Worm (Caenorhabditis elegans): ENCODE results near the gene Y53F4B.1.

Gene Y53F4B.1

DNA sequence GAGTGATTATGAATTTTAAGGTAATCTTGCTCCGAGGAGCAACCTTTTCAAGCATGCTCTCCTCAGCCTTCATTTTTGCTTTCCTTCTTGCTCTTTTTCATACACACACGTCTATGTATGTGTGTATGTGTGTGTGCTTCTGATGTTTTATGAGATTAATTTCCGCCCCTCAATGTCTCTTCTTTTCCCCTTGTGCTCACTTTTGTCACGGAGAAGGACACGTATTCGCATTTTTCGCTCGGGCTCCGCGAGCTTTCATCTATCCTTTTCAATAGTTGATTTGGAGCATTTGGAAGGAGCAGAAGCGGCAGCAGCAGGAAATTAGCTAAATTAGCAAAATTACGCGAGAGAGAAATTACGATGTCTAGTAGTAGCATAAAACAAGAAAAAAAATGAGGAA, 17.7 kb downstream of the Y53F4B.1 start:
- 0 out of 2 replicates have a peak, but pooled peaks have one; percentile 43 for TF ChIP-seq nhr-42 (GFP tag; IDR thresholded peaks at IDR 0.05)
- no peak for TF ChIP-seq ctbp-1 (GFP tag; IDR thresholded peaks at IDR 0.05)

DNA sequence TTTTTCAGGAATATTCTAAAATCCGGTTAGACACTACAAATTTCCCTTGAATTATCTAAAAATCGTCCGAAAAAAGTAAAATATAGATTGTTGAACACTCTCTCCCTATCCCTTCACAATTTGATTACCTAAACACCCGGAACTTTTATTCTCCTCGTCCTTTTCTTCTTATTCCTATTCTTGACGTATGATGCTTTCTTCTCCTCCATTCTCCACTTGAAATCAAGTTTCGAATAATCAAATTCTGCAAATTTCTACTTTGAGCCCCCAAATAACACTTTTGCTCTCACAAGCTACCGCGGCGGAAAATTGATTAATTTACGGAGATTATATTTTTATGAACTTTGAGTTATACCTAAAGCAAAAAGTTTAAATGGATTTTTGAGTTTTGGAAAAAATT, 19.7 kb downstream of the Y53F4B.1 start:
- TF ChIP-seq ctbp-1 (GFP tag; IDR thresholded peaks at IDR 0.05) (0 out of 2 replicates have a peak, but pooled peaks have one; percentile 43), fkh-10 (GFP tag; optimal IDR thresholded peaks at IDR 0.05) (peak; percentile 94), ces-1 (GFP tag; optimal IDR thresholded peaks at IDR 0.05) (peak; percentile 92), ama-1 (optimal IDR thresholded peaks at IDR 0.05) (no peak)

ce11 chrII:14935431-14936071, 22.5 kb downstream of the Y53F4B.1 start:
- TF ChIP-seq jun-1 (tag; optimal IDR thresholded peaks at IDR 0.05) (no peak), nhr-111 (GFP tag; optimal IDR thresholded peaks at IDR 0.05) (no peak)

DNA sequence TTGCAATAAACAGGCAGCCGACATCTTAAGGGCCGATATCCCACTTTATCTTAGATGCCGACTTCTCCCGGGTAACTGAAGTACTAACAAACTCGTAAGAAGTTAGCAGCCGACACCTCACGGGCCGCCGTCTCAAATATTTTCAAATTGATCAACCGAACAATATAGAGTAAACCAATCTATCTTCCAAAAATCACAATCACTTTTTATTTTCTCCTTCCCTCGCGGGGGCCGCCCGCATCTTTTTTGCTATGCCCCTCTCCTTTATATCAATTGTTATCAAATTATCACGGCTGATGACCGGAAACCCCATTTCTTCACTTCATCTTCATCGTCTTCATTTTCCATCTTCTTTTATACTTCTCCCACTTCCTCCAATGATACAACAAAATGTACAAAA, 29.2 kb downstream of the Y53F4B.1 start:
- TF ChIP-seq tra-1 (GFP tag; IDR thresholded peaks at IDR 0.05), result no peak
- TF ChIP-seq snpc-4 (tag; optimal IDR thresholded peaks at IDR 0.05), result peak; percentile 22

DNA sequence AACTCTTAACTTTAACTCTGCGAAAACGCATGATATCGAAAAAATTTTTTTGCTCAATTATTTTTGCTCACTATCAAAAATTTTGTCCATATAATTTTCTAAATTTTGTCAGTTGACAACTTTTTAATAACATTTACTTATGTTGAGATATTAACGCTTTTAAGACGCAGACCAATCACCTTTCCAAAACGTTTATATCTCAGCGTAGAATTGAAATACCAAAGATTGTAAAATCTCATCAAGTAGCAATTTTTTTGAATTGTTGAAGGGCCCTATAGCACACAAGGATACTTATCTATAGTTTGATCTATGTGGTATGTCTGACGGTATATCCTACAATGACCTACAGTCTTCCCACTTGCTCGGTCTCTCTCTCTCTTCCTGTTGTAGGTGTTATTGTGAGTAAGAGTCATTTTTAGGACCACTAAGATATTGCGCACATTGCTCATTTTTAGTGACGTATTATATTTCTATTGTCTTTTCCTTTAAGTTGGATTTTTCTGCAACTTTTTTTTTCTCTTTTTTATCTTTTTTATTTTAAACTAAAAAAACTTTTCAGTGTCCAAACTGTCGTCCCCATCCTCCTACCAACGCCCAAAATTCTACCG, 38.8 kb downstream of the Y53F4B.1 start, which contains the start of gene pde-3:
Gene pde-3 (plus strand): TSS at position 558 of the 608 bp plus-strand sequence.
- TF ChIP-seq F26F4.8 (GFP tag; conservative IDR thresholded peaks at IDR 0.05) (no peak), ceh-44 (GFP tag; IDR thresholded peaks at IDR 0.05) (no peak), unc-62 (GFP tag; optimal IDR thresholded peaks at IDR 0.05 in 1 of 2) (no peak), unc-62 (tag; optimal IDR thresholded peaks at IDR 0.05) (no peak), aha-1 (tag) (peak; percentile 63), ceh-28 (tag; optimal IDR thresholded peaks at IDR 0.05) (no peak), nhr-41 (GFP tag; IDR thresholded peaks at IDR 0.05) (no peak), dmd-8 (GFP tag; IDR thresholded peaks at IDR 0.05) (no peak)

DNA sequence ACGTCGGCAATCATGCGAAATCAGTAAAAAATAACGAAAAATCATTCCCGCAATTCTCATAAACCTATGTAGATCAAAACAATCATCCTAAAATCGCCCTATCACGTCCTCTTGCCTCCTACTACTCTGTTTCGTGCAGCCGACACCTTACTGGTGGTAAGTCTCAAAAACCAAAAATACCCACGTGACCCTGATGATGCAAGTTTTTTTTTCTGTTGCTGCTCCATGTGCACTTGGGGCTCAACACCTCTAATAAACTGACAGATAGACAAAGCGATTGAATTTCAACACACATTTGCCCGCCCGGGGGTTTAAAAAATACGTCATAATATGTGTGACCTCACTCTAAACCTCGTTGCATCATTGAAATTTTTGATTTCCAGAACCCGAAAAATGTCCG, 41.2 kb downstream of the Y53F4B.1 start:
- TF ChIP-seq egl-27 (tag; optimal IDR thresholded peaks at IDR 0.05) (no peak), vab-7 (GFP tag; IDR thresholded peaks at IDR 0.05) (no peak), hlh-11 (tag; optimal IDR thresholded peaks at IDR 0.05) (peak; percentile 5)

- TF ChIP-seq spr-3 (GFP tag; optimal IDR thresholded peaks at IDR 0.05) (no peak), unc-62 (GFP tag; optimal IDR thresholded peaks at IDR 0.05 in 1 of 2) (peak in 1 of 2 experiments; percentile 49), unc-62 (tag; optimal IDR thresholded peaks at IDR 0.05) (no peak)
Measured at ce11 chrII:14910307-14910706, 47.7 kb downstream of the Y53F4B.1 start, which contains the start of gene R03C1.1. Gene R03C1.1, minus strand, starts transcription at chrII:14910407.

DNA sequence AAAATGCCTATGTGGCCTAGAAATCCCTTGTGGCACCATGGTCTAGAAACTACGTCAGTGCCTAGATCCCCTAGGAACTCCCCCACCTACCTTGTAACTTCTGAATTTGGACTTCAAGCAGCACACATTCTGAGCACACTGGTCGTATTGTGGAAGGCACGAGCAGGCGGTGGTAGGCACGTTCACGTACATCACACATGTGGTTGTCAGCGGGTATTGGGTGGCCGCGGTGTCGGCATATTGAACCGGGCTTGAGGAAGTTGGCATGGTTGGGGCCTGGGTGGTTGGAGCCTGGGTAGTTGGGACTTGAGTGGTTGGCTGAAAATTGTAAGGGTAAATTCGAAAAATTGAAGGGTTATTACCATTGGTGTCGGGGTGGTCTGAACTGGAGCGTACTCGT, 50.3 kb downstream of the Y53F4B.1 start:
- TF ChIP-seq aha-1 (tag), result peak; percentile 50
- TF ChIP-seq dmd-8 (GFP tag; IDR thresholded peaks at IDR 0.05), result 0 out of 2 replicates have a peak, but pooled peaks have one; percentile 56
- no peak for TF ChIP-seq nhr-102 (tag; optimal IDR thresholded peaks at IDR 0.05)

DNA sequence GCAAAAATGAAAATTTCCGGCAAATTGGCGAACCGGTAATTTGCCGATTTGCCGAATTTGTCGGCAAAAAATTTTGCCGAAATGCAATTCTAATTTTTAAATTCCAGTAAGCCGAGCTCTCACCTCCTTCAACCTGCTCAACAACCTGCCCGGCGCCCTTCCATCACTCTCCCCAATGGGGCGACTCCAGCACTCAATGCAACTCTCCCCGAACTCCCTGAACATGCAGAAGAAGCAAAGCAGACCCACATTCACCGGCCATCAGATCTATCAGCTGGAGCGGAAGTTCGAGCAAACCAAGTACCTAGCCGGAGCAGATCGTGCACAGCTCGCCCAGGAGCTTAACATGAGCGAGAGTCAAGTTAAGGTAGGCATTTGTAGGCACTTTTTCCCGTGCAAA, 53.4 kb downstream of the Y53F4B.1 start:
- TF ChIP-seq D1046.2 (GFP tag; IDR thresholded peaks at IDR 0.05) (no peak), nhr-6 (tag; optimal IDR thresholded peaks at IDR 0.05) (no peak), set-16 (GFP tag; IDR thresholded peaks at IDR 0.05) (peak; percentile 57), ceh-32 (tag; optimal IDR thresholded peaks at IDR 0.05; ENCODE audit: poor library complexity) (no peak), aha-1 (tag) (peak; percentile 80), zfp-3 (GFP tag; conservative IDR thresholded peaks at IDR 0.05) (no peak)
